Worm (Caenorhabditis elegans): ENCODE data around the gene C01C10.2.

DNA sequence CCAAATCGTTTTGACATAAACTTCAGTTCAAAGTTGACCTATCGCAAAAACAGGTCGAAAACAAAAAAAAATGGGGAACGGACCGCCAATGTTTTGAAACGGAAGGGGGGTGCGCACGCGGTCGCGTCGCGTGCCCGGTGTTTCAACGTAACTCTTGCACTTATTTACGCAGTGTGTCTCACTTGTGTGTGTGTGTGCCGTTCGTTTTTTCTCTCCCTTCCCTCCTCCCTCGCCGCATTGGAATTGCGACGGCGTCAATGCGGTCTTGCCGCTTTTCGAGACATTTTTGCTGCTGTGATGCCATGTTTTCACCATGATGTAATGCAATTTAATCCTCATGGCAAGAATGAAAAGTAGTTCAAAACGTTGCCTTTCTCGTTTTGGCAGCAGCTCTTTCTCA is 40.6 kb upstream of the C01C10.2 start:
- TF ChIP-seq nhr-10 (tag; optimal IDR thresholded peaks at IDR 0.05) (no peak), ztf-11 (tag; optimal IDR thresholded peaks at IDR 0.05) (no peak), aly-2 (tag; optimal IDR thresholded peaks at IDR 0.05) (no peak), dve-1 (tag; optimal IDR thresholded peaks at IDR 0.05; ENCODE audit: insufficient read depth) (no peak), daf-19 (GFP tag; conservative IDR thresholded peaks at IDR 0.05) (no peak), mdl-1 (tag; optimal IDR thresholded peaks at IDR 0.05) (peak; percentile 2 to 75), ztf-7 (tag; optimal IDR thresholded peaks at IDR 0.05) (no peak), nhr-237 (tag; optimal IDR thresholded peaks at IDR 0.05) (no peak), pqm-1 (tag; optimal IDR thresholded peaks at IDR 0.05) (no peak), ctbp-1 (GFP tag; IDR thresholded peaks at IDR 0.05) (0 out of 2 replicates have a peak, but pooled peaks have one; percentile 17)

All from whole organism, L4 larva.